Fruit fly (Drosophila melanogaster) whole organism, embryonic: ENCODE results near the gene Cerk.

Source experiments
- Awh ChIP-seq: fragments of 200-800 bp; sonication (Bioruptor generic); IDR thresholded peaks from 2 replicates; pipeline ENCODE4, ENCODE4 v1.3.6; 2022; ENCODE audit warnings: missing biosample characterization, missing genetic modification characterization
- BtbVII ChIP-seq: fragments of 200-800 bp; sonication (Bioruptor generic); optimal IDR thresholded peaks from 3 replicates; lab custom pipeline; 2017; ENCODE audit warnings: missing biosample characterization, mild to moderate bottlenecking, missing genetic modification characterization
- CG10979 ChIP-seq: fragments of 200-800 bp; sonication (Bioruptor generic); optimal IDR thresholded peaks from 2 replicates; lab custom pipeline; 2018; ENCODE audit warnings: missing biosample characterization, mild to moderate bottlenecking, missing genetic modification characterization, moderate library complexity
- CG12071 ChIP-seq: fragments of 200-800 bp; sonication (Bioruptor generic); optimal IDR thresholded peaks from 3 replicates; lab custom pipeline; 2018; ENCODE audit warnings: missing biosample characterization, mild to moderate bottlenecking, missing genetic modification characterization
- CG13123 ChIP-seq: fragments of 200-800 bp; sonication (Bioruptor generic); optimal IDR thresholded peaks from 2 replicates; lab custom pipeline; 2016; ENCODE audit warnings: missing biosample characterization, missing genetic modification characterization
- CG13894 ChIP-seq: fragments of 200-800 bp; sonication (Bioruptor generic); optimal IDR thresholded peaks from 3 replicates; lab custom pipeline; 2018; ENCODE audit warnings: missing biosample characterization, mild to moderate bottlenecking, missing genetic modification characterization, moderate library complexity
- CG14710 ChIP-seq: fragments of 200-800 bp; sonication (Bioruptor generic); optimal IDR thresholded peaks from 3 replicates; lab custom pipeline; 2019; ENCODE audit warnings: missing biosample characterization, mild to moderate bottlenecking, missing genetic modification characterization, moderate library complexity
- CG15479 ChIP-seq: fragments of 200-800 bp; sonication (Bioruptor generic); optimal IDR thresholded peaks from 3 replicates; lab custom pipeline; 2019; ENCODE audit warnings: missing biosample characterization, mild to moderate bottlenecking, missing genetic modification characterization, moderate library complexity
- CG15514 ChIP-seq: fragments of 200-800 bp; sonication (Bioruptor generic); optimal IDR thresholded peaks from 3 replicates; lab custom pipeline; 2017; ENCODE audit warnings: missing biosample characterization, missing genetic modification characterization, mild to moderate bottlenecking, moderate library complexity, missing genetic modification reagents
- CG1603 ChIP-seq: fragments of 200-800 bp; sonication (Bioruptor generic); optimal IDR thresholded peaks from 2 replicates; lab custom pipeline; 2019; ENCODE audit warnings: missing biosample characterization, mild to moderate bottlenecking, missing genetic modification characterization, moderate library complexity
- CG18262 ChIP-seq: fragments of 200-800 bp; optimal IDR thresholded peaks from 3 replicates; lab custom pipeline; 2019; ENCODE audit warnings: missing biosample characterization, mild to moderate bottlenecking, missing genetic modification characterization, moderate library complexity
- CG2199 ChIP-seq: fragments of 200-800 bp; sonication (Bioruptor generic); IDR thresholded peaks from 3 replicates; pipeline ENCODE4 v1.3.6; 2022; ENCODE audit warnings: missing biosample characterization, missing genetic modification characterization
- CG3065 ChIP-seq: fragments of 200-800 bp; sonication (Bioruptor generic); optimal IDR thresholded peaks from 2 replicates; lab custom pipeline; 2016; ENCODE audit warnings: missing biosample characterization, missing genetic modification characterization
- CG3163 ChIP-seq: fragments of 200-800 bp; sonication (Bioruptor generic); optimal IDR thresholded peaks from 3 replicates; lab custom pipeline; 2016; ENCODE audit warnings: missing biosample characterization, missing genetic modification characterization
- CG4282 ChIP-seq: fragments of 200-800 bp; sonication (Bioruptor generic); optimal IDR thresholded peaks from 2 replicates; lab custom pipeline; 2016; ENCODE audit warnings: missing biosample characterization, missing genetic modification characterization
- CG5245 ChIP-seq: fragments of 200-800 bp; sonication (Bioruptor generic); optimal IDR thresholded peaks from 3 replicates; lab custom pipeline; 2016; ENCODE audit warnings: missing biosample characterization, missing genetic modification characterization
- CG6683 ChIP-seq: fragments of 200-800 bp; sonication (Bioruptor generic); optimal IDR thresholded peaks from 2 replicates; lab custom pipeline; 2017; ENCODE audit warnings: missing biosample characterization, mild to moderate bottlenecking, missing genetic modification characterization, missing genetic modification reagents
- CG8281 ChIP-seq: fragments of 200-800 bp; sonication (Bioruptor generic); optimal IDR thresholded peaks from 2 replicates; lab custom pipeline; 2018; ENCODE audit warnings: missing biosample characterization, mild to moderate bottlenecking, missing genetic modification characterization, moderate library complexity
- CG8924 ChIP-seq: fragments of 200-800 bp; optimal IDR thresholded peaks from 3 replicates; lab custom pipeline; 2019; ENCODE audit warnings: missing biosample characterization, mild to moderate bottlenecking, missing genetic modification characterization, moderate library complexity
- D ChIP-seq, 2 experiments: fragments of 200-800 bp in 1 of 2; fragments of >200 bp in 1 of 2; sonication (Bioruptor generic) in 1 of 2; optimal IDR thresholded peaks; 2 replicates in 1 of 2; 3 replicates in 1 of 2; lab custom pipeline; 2017; ENCODE audit warnings: mild to moderate bottlenecking in 1 of 2, missing biosample characterization in 1 of 2, missing genetic modification characterization in 1 of 2, missing genetic modification reagents in 1 of 2
- Fer1 ChIP-seq: fragments of 200-800 bp; sonication (Bioruptor generic); optimal IDR thresholded peaks from 2 replicates; lab custom pipeline; 2017; ENCODE audit warnings: missing biosample characterization, mild to moderate bottlenecking, missing genetic modification characterization
- H2.0 ChIP-seq: fragments of 200-800 bp; sonication (Bioruptor generic); IDR thresholded peaks from 2 replicates; pipeline ENCODE4 v1.3.6; 2022; ENCODE audit warnings: missing biosample characterization, missing genetic modification characterization
- Kr ChIP-seq: fragments of 200-800 bp; sonication (Bioruptor generic); optimal IDR thresholded peaks from 2 replicates; lab custom pipeline; 2017; ENCODE audit warnings: missing biosample characterization, mild to moderate bottlenecking, missing genetic modification characterization
- Lim3 ChIP-seq: fragments of 200-800 bp; sonication (Bioruptor generic); IDR thresholded peaks from 2 replicates; pipeline ENCODE4 v1.3.6; 2022; ENCODE audit warnings: missing biosample characterization, missing genetic modification characterization
- Mad ChIP-seq: fragments of 200-800 bp; sonication (Bioruptor generic); optimal IDR thresholded peaks from 2 replicates; lab custom pipeline; 2016; ENCODE audit warnings: missing biosample characterization, missing genetic modification characterization
- Optix ChIP-seq: fragments of 200-800 bp; sonication (Bioruptor generic); IDR thresholded peaks from 3 replicates; pipeline ENCODE4 v1.3.6; 2022; ENCODE audit warnings: missing biosample characterization, missing genetic modification characterization
- Pdp1 ChIP-seq, 2 experiments: fragments of 200-800 bp; sonication (Bioruptor generic); optimal IDR thresholded peaks; 3 replicates each; lab custom pipeline; 2016; ENCODE audit warnings: missing biosample characterization in 2 of 2, missing genetic modification characterization in 2 of 2, mild to moderate bottlenecking in 1 of 2, moderate library complexity in 1 of 2
- Rfx ChIP-seq: fragments of 200-800 bp; sonication (Bioruptor generic); IDR thresholded peaks from 2 replicates; pipeline ENCODE4 v1.3.6; 2022; ENCODE audit warnings: missing biosample characterization, missing genetic modification characterization
- Stat92E ChIP-seq, 3 experiments: fragments of >200 bp in 2 of 3; fragments of 200-800 bp in 1 of 3; sonication (Bioruptor generic) in 1 of 3; optimal IDR thresholded peaks; 2 replicates each; lab custom pipeline; 2017 to 2019; ENCODE audit warnings: missing biosample characterization in 3 of 3, missing genetic modification characterization in 3 of 3, mild to moderate bottlenecking in 1 of 3, moderate library complexity in 1 of 3
- Xrp1 ChIP-seq: fragments of 200-800 bp; sonication (Bioruptor generic); IDR thresholded peaks from 2 replicates; pipeline ENCODE4 v1.3.6; 2022; ENCODE audit warnings: missing biosample characterization, missing genetic modification characterization
- bigmax ChIP-seq: fragments of 200-800 bp; sonication (Bioruptor generic); optimal IDR thresholded peaks from 2 replicates; lab custom pipeline; 2018; ENCODE audit warnings: missing biosample characterization, mild to moderate bottlenecking, missing genetic modification characterization
- chif ChIP-seq, 2 experiments: fragments of 200-800 bp; sonication (Bioruptor generic); optimal IDR thresholded peaks; 3 replicates each; lab custom pipeline; 2016; ENCODE audit warnings: missing biosample characterization in 2 of 2, missing genetic modification characterization in 2 of 2
- crol ChIP-seq: fragments of 200-800 bp; sonication (Bioruptor generic); IDR thresholded peaks from 2 replicates; pipeline ENCODE4 v1.3.6; 2022; ENCODE audit warnings: missing biosample characterization, missing genetic modification characterization
- dpn ChIP-seq, 2 experiments: fragments of 200-800 bp; sonication (Bioruptor generic); optimal IDR thresholded peaks; 3 replicates each; lab custom pipeline; 2016; ENCODE audit warnings: missing biosample characterization in 2 of 2, missing genetic modification characterization in 2 of 2
- en ChIP-seq: fragments of 200-800 bp; sonication (Bioruptor generic); optimal IDR thresholded peaks from 2 replicates; lab custom pipeline; 2016; ENCODE audit warnings: missing biosample characterization, missing genetic modification characterization
- fd64A ChIP-seq: fragments of 200-800 bp; sonication (Bioruptor generic); optimal IDR thresholded peaks from 3 replicates; lab custom pipeline; 2018; ENCODE audit warnings: missing biosample characterization, mild to moderate bottlenecking, missing genetic modification characterization
- fru ChIP-seq: fragments of >200 bp; optimal IDR thresholded peaks from 2 replicates; lab custom pipeline; 2017
- fu2 ChIP-seq: fragments of 200-800 bp; sonication (Bioruptor generic); optimal IDR thresholded peaks from 2 replicates; lab custom pipeline; 2016; ENCODE audit warnings: missing biosample characterization, missing genetic modification characterization
- gcm2 ChIP-seq: fragments of 200-800 bp; sonication (Bioruptor generic); optimal IDR thresholded peaks from 2 replicates; lab custom pipeline; 2016; ENCODE audit warnings: missing biosample characterization, missing genetic modification characterization
- grn ChIP-seq: fragments of 200-800 bp; sonication (Bioruptor generic); optimal IDR thresholded peaks from 3 replicates; lab custom pipeline; 2017; ENCODE audit warnings: missing biosample characterization, missing genetic modification characterization
- hth ChIP-seq: fragments of >200 bp; optimal IDR thresholded peaks from 2 replicates; lab custom pipeline; 2017; ENCODE audit warnings: inconsistent platforms
- luna ChIP-seq: fragments of 200-800 bp; sonication (Bioruptor generic); optimal IDR thresholded peaks from 2 replicates; lab custom pipeline; 2016; ENCODE audit warnings: missing biosample characterization, missing genetic modification characterization
- nom ChIP-seq: fragments of 200-800 bp; sonication (Bioruptor generic); optimal IDR thresholded peaks from 2 replicates; lab custom pipeline; 2017; ENCODE audit warnings: missing biosample characterization, missing genetic modification characterization, mild to moderate bottlenecking, moderate library complexity, missing genetic modification reagents
- org-1 ChIP-seq: fragments of 200-800 bp; sonication (Bioruptor generic); optimal IDR thresholded peaks from 2 replicates; lab custom pipeline; 2017; ENCODE audit warnings: missing biosample characterization, missing genetic modification characterization
- pho ChIP-seq: fragments of 200-800 bp; sonication (Bioruptor generic); optimal IDR thresholded peaks from 2 replicates; lab custom pipeline; 2016; ENCODE audit warnings: missing biosample characterization, missing genetic modification characterization
- pita ChIP-seq: fragments of 200-800 bp; sonication (Bioruptor generic); optimal IDR thresholded peaks from 2 replicates; lab custom pipeline; 2017; ENCODE audit warnings: missing biosample characterization, mild to moderate bottlenecking, missing genetic modification characterization
- pum ChIP-seq: fragments of 200-800 bp; sonication (Bioruptor generic); optimal IDR thresholded peaks from 2 replicates; lab custom pipeline; 2016; ENCODE audit warnings: missing biosample characterization, missing genetic modification characterization
- ranshi ChIP-seq: fragments of 200-800 bp; sonication (Bioruptor generic); IDR thresholded peaks from 2 replicates; pipeline ENCODE4 v1.3.6; 2022; ENCODE audit warnings: missing biosample characterization, missing genetic modification characterization
- sd ChIP-seq: fragments of 200-800 bp; sonication (Bioruptor generic); optimal IDR thresholded peaks from 3 replicates; lab custom pipeline; 2018; ENCODE audit warnings: missing biosample characterization, mild to moderate bottlenecking, missing genetic modification characterization, moderate library complexity
- sens-2 ChIP-seq: fragments of 200-800 bp; sonication (Bioruptor generic); IDR thresholded peaks from 2 replicates; pipeline ENCODE4 v1.3.6; 2022; ENCODE audit warnings: missing biosample characterization, missing genetic modification characterization
- sob ChIP-seq: fragments of 200-800 bp; sonication (Bioruptor generic); IDR thresholded peaks from 2 replicates; pipeline ENCODE4 v1.3.6; 2022; ENCODE audit warnings: missing biosample characterization, missing genetic modification characterization
- zen2 ChIP-seq: fragments of 200-800 bp; sonication (Bioruptor generic); IDR thresholded peaks from 3 replicates; pipeline ENCODE4 v1.3.6; 2022; ENCODE audit warnings: missing biosample characterization, missing genetic modification characterization; ENCODE audit not compliant: partially characterized antibody

Gene Cerk

DNA sequence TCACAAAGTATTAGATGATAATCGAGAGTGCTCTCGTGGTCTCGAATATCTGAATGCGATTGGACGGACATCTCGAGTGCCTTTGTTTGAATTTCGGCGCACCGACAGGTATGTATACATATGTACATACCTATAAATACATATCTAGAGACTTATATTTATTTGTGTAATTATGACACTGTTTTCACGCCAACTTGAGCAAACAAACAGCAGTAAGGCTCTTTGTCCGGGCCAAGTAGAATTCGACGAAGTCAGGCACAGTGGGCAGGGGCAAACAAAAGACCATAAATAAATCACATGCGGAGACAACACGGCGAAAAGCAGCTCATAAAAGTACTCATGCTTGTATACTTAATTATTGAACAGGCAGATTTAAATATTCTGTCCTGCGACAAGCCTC lies 47.4 kb downstream of the Cerk start (continued):
- peak in 1 of 2 experiments; percentile 25 for TF ChIP-seq Pdp1 (GFP tag; optimal IDR thresholded peaks at IDR 0.05; lab: Kevin White, UChicago)
- TF ChIP-seq H2.0 (GFP tag; lab: Robert Waterston, UW), result no peak
- TF ChIP-seq CG4282, result no peak
- TF ChIP-seq CG15514, result no peak
- no peak for TF ChIP-seq luna
- TF ChIP-seq Fer1 (GFP tag; lab: Kevin White, UChicago), result peak; percentile 20
- TF ChIP-seq Lim3, result no peak
- TF ChIP-seq Awh (GFP tag; lab: Robert Waterston, UW), result no peak
- TF ChIP-seq ranshi (GFP tag; lab: Robert Waterston, UW), result no peak
- no peak for TF ChIP-seq sob (GFP tag; lab: Robert Waterston, UW)
- TF ChIP-seq CG12071, result no peak
- TF ChIP-seq org-1 (GFP tag; lab: Kevin White, UChicago), result no peak
- TF ChIP-seq CG5245 (GFP tag; lab: Kevin White, UChicago), result no peak
- no peak for TF ChIP-seq Optix
- TF ChIP-seq sens-2 (GFP tag; lab: Robert Waterston, UW), result no peak
- no peak for TF ChIP-seq Stat92E (GFP tag; optimal IDR thresholded peaks at IDR 0.05; lab: Kevin White, UChicago)
- TF ChIP-seq fru (lab: Kevin White, UChicago), result no peak
- peak; percentile 26 for TF ChIP-seq Kr
- TF ChIP-seq zen2, result no peak
- no peak for TF ChIP-seq pum
- no peak for TF ChIP-seq bigmax
- peak; percentile 21 for TF ChIP-seq grn
- peak; percentile 32 for TF ChIP-seq CG1603 (tag; lab: Kevin White, UChicago)
- TF ChIP-seq gcm2 (GFP tag; lab: Kevin White, UChicago), result no peak
- TF ChIP-seq crol (GFP tag; lab: Robert Waterston, UW), result no peak
- TF ChIP-seq CG14710 (tag; lab: Kevin White, UChicago), result peak; percentile 2
- no peak for TF ChIP-seq chif (GFP tag; optimal IDR thresholded peaks at IDR 0.05; lab: Kevin White, UChicago)
- no peak for TF ChIP-seq CG3163
- TF ChIP-seq CG2199 (GFP tag; lab: Robert Waterston, UW), result no peak
- TF ChIP-seq CG3065 (GFP tag; lab: Kevin White, UChicago), result no peak
- TF ChIP-seq CG15479 (GFP tag; lab: Kevin White, UChicago), result peak; percentile 7
- no peak for TF ChIP-seq nom (GFP tag; lab: Kevin White, UChicago)
- TF ChIP-seq sd (tag; lab: Kevin White, UChicago), result peak; percentile 10
- TF ChIP-seq pita (GFP tag; lab: Kevin White, UChicago), result no peak
- TF ChIP-seq CG13894 (tag; lab: Kevin White, UChicago), result no peak
- no peak for TF ChIP-seq pho (GFP tag; lab: Kevin White, UChicago)
- TF ChIP-seq CG18262, result peak; percentile 8
- no peak for TF ChIP-seq fu2
- no peak for TF ChIP-seq fd64A (GFP tag; lab: Kevin White, UChicago)
- TF ChIP-seq dpn (GFP tag; optimal IDR thresholded peaks at IDR 0.05; lab: Kevin White, UChicago), result no peak
- TF ChIP-seq D (optimal IDR thresholded peaks at IDR 0.05; lab: Kevin White, UChicago), result no peak
- TF ChIP-seq D (GFP tag; optimal IDR thresholded peaks at IDR 0.05; lab: Kevin White, UChicago), result peak; percentile 17
- no peak for TF ChIP-seq hth (lab: Kevin White, UChicago)
- no peak for TF ChIP-seq CG8281
- peak; percentile 41 for TF ChIP-seq BtbVII (GFP tag; lab: Kevin White, UChicago)
- no peak for TF ChIP-seq CG13123 (GFP tag; lab: Kevin White, UChicago)
- TF ChIP-seq Mad (GFP tag; lab: Kevin White, UChicago), result no peak
- TF ChIP-seq CG8924 (tag; lab: Kevin White, UChicago), result no peak
- 0 out of 2 replicates have a peak, but pooled peaks have one; percentile 7 for TF ChIP-seq Rfx (GFP tag; lab: Robert Waterston, UW)
- no peak for TF ChIP-seq en
- TF ChIP-seq CG6683 (GFP tag; lab: Kevin White, UChicago), result no peak
- peak; percentile 26; the same call in 1 of the 2 replicates for TF ChIP-seq Xrp1 (GFP tag; lab: Robert Waterston, UW)
- no peak for TF ChIP-seq CG10979
